Worm (Caenorhabditis elegans) whole organism, L3 larva: ENCODE results near the gene acdh-6.

ENCODE experiments used
- R02D3.7 ChIP-seq: fragments of 150-350 bp; optimal IDR thresholded peaks from 2 replicates; lab custom pipeline; 2014; ENCODE audit warnings: missing biosample characterization, missing genetic modification characterization
- ZK546.5 ChIP-seq: sonication (generic microtip); optimal IDR thresholded peaks from 2 replicates; lab custom pipeline; 2017; ENCODE audit warnings: missing biosample characterization, missing genetic modification characterization
- ceh-16 ChIP-seq: sonication (generic microtip); optimal IDR thresholded peaks from 2 replicates; lab custom pipeline; 2017; ENCODE audit warnings: missing biosample characterization, missing genetic modification characterization
- ceh-82 ChIP-seq: fragments of 150-350 bp; optimal IDR thresholded peaks from 2 replicates; lab custom pipeline; 2014; ENCODE audit warnings: missing biosample characterization, missing genetic modification characterization
- elt-2 ChIP-seq: sonication (generic microtip); optimal IDR thresholded peaks from 2 replicates; lab custom pipeline; 2016; ENCODE audit warnings: missing genetic modification reagents, mild to moderate bottlenecking, missing genetic modification characterization, missing compliant biosample characterization
- fos-1 ChIP-seq: fragments of 150-350 bp; optimal IDR thresholded peaks from 2 replicates; lab custom pipeline; 2014; ENCODE audit warnings: missing biosample characterization, missing genetic modification characterization
- lin-39 ChIP-seq: fragments of 150-350 bp; optimal IDR thresholded peaks from 2 replicates; lab custom pipeline; 2018; ENCODE audit warnings: missing biosample characterization, missing genetic modification reagents, missing genetic modification characterization
- mdl-1 ChIP-seq: fragments of 150-350 bp; optimal IDR thresholded peaks from 2 replicates; lab custom pipeline; 2014; ENCODE audit warnings: missing biosample characterization, missing genetic modification characterization
- pqm-1 ChIP-seq: fragments of 150-350 bp; optimal IDR thresholded peaks from 2 replicates; lab custom pipeline; 2017; ENCODE audit warnings: missing biosample characterization, missing genetic modification characterization, inconsistent platforms
- snpc-4 ChIP-seq: fragments of 150-350 bp; optimal IDR thresholded peaks from 2 replicates; lab custom pipeline; 2014; ENCODE audit warnings: missing biosample characterization, missing genetic modification characterization
- tbx-2 ChIP-seq: sonication (generic microtip); optimal IDR thresholded peaks from 2 replicates; lab custom pipeline; 2016; ENCODE audit warnings: mild to moderate bottlenecking, missing genetic modification characterization, missing compliant biosample characterization

DNA sequence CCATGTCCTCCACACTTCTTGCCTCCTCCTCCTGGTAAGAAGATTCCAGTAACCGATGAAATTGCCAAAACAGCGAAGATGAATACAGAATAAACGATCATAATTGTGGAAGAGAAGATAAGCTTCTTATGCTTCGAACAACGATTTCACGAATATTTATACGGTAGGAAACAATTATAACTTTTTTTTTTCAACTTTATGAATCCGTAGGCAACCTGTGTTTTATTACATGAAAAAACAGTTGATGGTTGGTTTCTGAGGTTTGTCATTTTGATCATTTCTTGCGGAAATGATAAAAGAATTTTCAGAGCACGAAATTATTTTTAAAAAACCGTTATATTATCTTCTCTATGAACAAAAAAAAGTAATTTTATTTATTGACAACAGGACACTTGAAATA lies 29.9 kb downstream of the acdh-6 start, which contains the start of gene fipr-16:
- no peak for TF ChIP-seq ZK546.5 (tag; lab: Kevin White, UChicago)
- no peak for TF ChIP-seq mdl-1 (tag; lab: Kevin White, UChicago)
- no peak for TF ChIP-seq elt-2 (tag; lab: Kevin White, UChicago)
- no peak for TF ChIP-seq lin-39 (tag; lab: Kevin White, UChicago)
- TF ChIP-seq ceh-16 (tag; lab: Kevin White, UChicago): no peak
- no peak for TF ChIP-seq ceh-82 (tag; lab: Kevin White, UChicago)
- no peak for TF ChIP-seq pqm-1
- no peak for TF ChIP-seq fos-1 (tag; lab: Kevin White, UChicago)
- no peak for TF ChIP-seq snpc-4 (tag; lab: Kevin White, UChicago)
- no peak for TF ChIP-seq R02D3.7 (tag; lab: Kevin White, UChicago)
- no peak for TF ChIP-seq tbx-2 (tag; lab: Kevin White, UChicago)
